Fruit fly (Drosophila melanogaster) whole organism, embryonic: ENCODE data around the gene hyd.

Experiments
- CG3838 ChIP-seq: fragments of 200-800 bp; sonication (Bioruptor generic); optimal IDR thresholded peaks from 3 replicates; lab custom pipeline; 2016; ENCODE audit warnings: missing biosample characterization, missing genetic modification characterization
- Dad ChIP-seq: fragments of 200-800 bp; sonication (Bioruptor generic); optimal IDR thresholded peaks from 3 replicates; lab custom pipeline; 2016; ENCODE audit warnings: missing biosample characterization, missing genetic modification characterization
- Dfd ChIP-seq, 2 experiments: fragments of >200 bp; optimal IDR thresholded peaks; 2 replicates each; lab custom pipeline; 2017; ENCODE audit warnings: missing biosample characterization in 2 of 2, missing genetic modification characterization in 2 of 2
- Doc3 ChIP-seq: fragments of 200-800 bp; sonication (Bioruptor generic); IDR thresholded peaks from 3 replicates; pipeline ENCODE4 v1.3.6; 2022; ENCODE audit warnings: missing biosample characterization, missing genetic modification characterization; ENCODE audit not compliant: partially characterized antibody
- Hand ChIP-seq: fragments of 200-800 bp; sonication (Bioruptor generic); optimal IDR thresholded peaks from 2 replicates; lab custom pipeline; 2017; ENCODE audit warnings: mild to moderate bottlenecking, missing biosample characterization, missing genetic modification reagents, missing genetic modification characterization
- bcd ChIP-seq: fragments of 200-800 bp; sonication (Bioruptor generic); optimal IDR thresholded peaks from 2 replicates; lab custom pipeline; 2017; ENCODE audit warnings: missing biosample characterization, mild to moderate bottlenecking, missing genetic modification characterization
- dmrt11E ChIP-seq: fragments of 200-800 bp; sonication (Bioruptor generic); optimal IDR thresholded peaks from 3 replicates; lab custom pipeline; 2018; ENCODE audit warnings: missing biosample characterization, mild to moderate bottlenecking, missing genetic modification characterization, moderate library complexity
- en ChIP-seq: fragments of 200-800 bp; sonication (Bioruptor generic); optimal IDR thresholded peaks from 2 replicates; lab custom pipeline; 2016; ENCODE audit warnings: missing biosample characterization, missing genetic modification characterization
- fd3F ChIP-seq: fragments of 200-800 bp; sonication (Bioruptor generic); optimal IDR thresholded peaks from 2 replicates; lab custom pipeline; 2018; ENCODE audit warnings: missing biosample characterization, mild to moderate bottlenecking, missing genetic modification characterization, moderate library complexity
- kah ChIP-seq: fragments of 200-800 bp; sonication (Bioruptor generic); optimal IDR thresholded peaks from 2 replicates; lab custom pipeline; 2018; ENCODE audit warnings: missing biosample characterization, mild to moderate bottlenecking, missing genetic modification characterization
- pb ChIP-seq: fragments of 200-800 bp; sonication (Bioruptor generic); optimal IDR thresholded peaks from 3 replicates; lab custom pipeline; 2016; ENCODE audit warnings: missing biosample characterization, missing genetic modification characterization
- tgo ChIP-seq: fragments of 200-800 bp; sonication (Bioruptor generic); IDR thresholded peaks from 3 replicates; pipeline ENCODE4 v1.3.6; 2022; ENCODE audit warnings: missing biosample characterization, missing genetic modification characterization
- usp ChIP-seq: fragments of >200 bp; optimal IDR thresholded peaks from 2 replicates; lab custom pipeline; 2017; ENCODE audit warnings: missing biosample characterization, missing genetic modification characterization

DNA sequence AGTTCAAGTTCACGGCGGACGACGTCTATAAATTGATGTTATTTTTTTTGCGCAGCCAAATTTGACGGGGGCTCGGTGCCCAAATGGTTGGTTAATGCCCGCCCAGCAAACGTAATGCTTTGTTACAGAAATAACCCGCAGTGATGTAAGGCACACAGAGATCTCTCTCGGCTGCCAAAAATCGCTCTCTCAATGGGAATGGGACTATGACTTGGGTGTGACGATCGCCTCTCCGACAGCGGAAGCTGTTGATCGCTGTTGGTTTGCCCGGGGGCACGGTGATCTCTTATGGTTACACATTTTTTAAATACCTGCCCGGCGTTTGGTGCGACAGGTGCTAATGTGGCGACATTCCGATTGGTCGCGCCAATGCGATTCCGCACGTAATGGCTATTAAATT, 44.7 kb upstream of the hyd start:
- TF ChIP-seq en (GFP tag; lab: Kevin White, UChicago) (no peak), bcd (GFP tag; lab: Kevin White, UChicago) (no peak), tgo (GFP tag; lab: Robert Waterston, UW) (no peak), pb (GFP tag; lab: Kevin White, UChicago) (no peak), Dfd (GFP tag; optimal IDR thresholded peaks at IDR 0.05; lab: Kevin White, UChicago) (no peak), usp (GFP tag; lab: Kevin White, UChicago) (no peak), dmrt11E (tag; lab: Kevin White, UChicago) (no peak), Hand (GFP tag; lab: Kevin White, UChicago) (no peak), Dad (GFP tag; lab: Kevin White, UChicago) (no peak), fd3F (GFP tag; lab: Kevin White, UChicago) (no peak), kah (GFP tag; lab: Kevin White, UChicago) (no peak), CG3838 (no peak), Doc3 (GFP tag; lab: Robert Waterston, UW) (no peak)
